Worm (Caenorhabditis elegans) whole organism, midembryonic: ENCODE data around the gene vps-39.

Experiments used
- T22C8.4 ChIP-seq: fragments of 200-800 bp; sonication (Bioruptor generic); IDR thresholded peaks from 2 replicates; pipeline ENCODE4 v1.3.6; 2022; ENCODE audit warnings: missing genetic modification characterization, missing compliant biosample characterization
- cog-1 ChIP-seq: sonication (generic microtip); optimal IDR thresholded peaks from 2 replicates; lab custom pipeline; 2016; ENCODE audit warnings: missing genetic modification characterization, missing compliant biosample characterization
- flt-1 ChIP-seq: fragments of 200-800 bp; sonication (Bioruptor generic); IDR thresholded peaks from 2 replicates; pipeline ENCODE4 v1.3.6; 2022; ENCODE audit warnings: missing genetic modification characterization, missing compliant biosample characterization
- klf-2 ChIP-seq: fragments of 200-800 bp; sonication (Bioruptor generic); conservative IDR thresholded peaks from 2 replicates; pipeline ENCODE4 v1.3.6; 2022; ENCODE audit warnings: missing genetic modification reagents, missing genetic modification characterization, missing compliant biosample characterization
- med-1 ChIP-seq: sonication (generic microtip); optimal IDR thresholded peaks from 2 replicates; lab custom pipeline; 2017; ENCODE audit warnings: missing genetic modification characterization, mild to moderate bottlenecking, missing compliant biosample characterization, antibody characterized with exemption, missing genetic modification reagents; ENCODE audit not compliant: insufficient read depth
- ref-1 ChIP-seq: fragments of 200-800 bp; sonication (Bioruptor generic); conservative IDR thresholded peaks from 2 replicates; pipeline ENCODE4 v1.3.6; 2022; ENCODE audit warnings: missing genetic modification reagents, missing genetic modification characterization, missing compliant biosample characterization
- tab-1 ChIP-seq: fragments of 200-800 bp; sonication (Bioruptor generic); IDR thresholded peaks from 2 replicates; pipeline ENCODE4 v1.3.6; 2022; ENCODE audit warnings: missing genetic modification characterization, missing compliant biosample characterization
- ztf-23 ChIP-seq: fragments of 200-800 bp; sonication (Bioruptor generic); IDR thresholded peaks from 2 replicates; pipeline ENCODE4 v1.3.6; 2022; ENCODE audit warnings: missing genetic modification reagents, missing genetic modification characterization, missing compliant biosample characterization
- ztf-29 ChIP-seq: fragments of 200-800 bp; sonication (Bioruptor generic); IDR thresholded peaks from 2 replicates; pipeline ENCODE4 v1.3.6; 2022; ENCODE audit warnings: missing genetic modification reagents, missing genetic modification characterization, missing compliant biosample characterization

The vps-39 gene

DNA sequence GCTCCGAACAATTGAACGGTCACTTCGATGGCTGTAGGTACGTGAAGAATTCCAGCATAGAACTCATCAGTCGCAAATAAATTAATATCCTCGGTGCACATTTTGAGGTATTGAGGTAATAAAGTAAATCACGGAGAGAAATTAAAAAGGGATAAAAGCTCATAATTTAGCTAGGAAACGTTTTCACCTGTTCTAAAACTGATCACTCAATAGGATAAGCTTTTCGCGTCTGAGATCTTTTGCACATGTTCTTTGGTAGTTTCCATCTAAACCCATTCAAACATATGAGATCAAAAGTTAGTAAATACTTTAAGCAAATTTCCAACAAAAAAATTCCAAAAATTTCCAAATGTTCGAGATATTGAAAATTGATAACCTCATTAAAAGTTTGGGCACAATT, 20.7 kb downstream of the vps-39 start, which contains the start of gene srh-308:
srh-308 (minus strand) TSS at position 101 of the 400 bp plus-strand sequence.
- TF ChIP-seq cog-1 (tag; lab: Kevin White, UChicago) (no peak), flt-1 (GFP tag; lab: Robert Waterston, UW) (no peak), med-1 (GFP tag; lab: Kevin White, UChicago) (no peak), ref-1 (GFP tag; lab: Robert Waterston, UW) (no peak), klf-2 (GFP tag; lab: Robert Waterston, UW) (no peak), tab-1 (GFP tag; lab: Robert Waterston, UW) (no peak), ztf-23 (GFP tag; lab: Robert Waterston, UW) (no peak), T22C8.4 (GFP tag; lab: Robert Waterston, UW) (no peak), ztf-29 (GFP tag; lab: Robert Waterston, UW) (no peak)

DNA sequence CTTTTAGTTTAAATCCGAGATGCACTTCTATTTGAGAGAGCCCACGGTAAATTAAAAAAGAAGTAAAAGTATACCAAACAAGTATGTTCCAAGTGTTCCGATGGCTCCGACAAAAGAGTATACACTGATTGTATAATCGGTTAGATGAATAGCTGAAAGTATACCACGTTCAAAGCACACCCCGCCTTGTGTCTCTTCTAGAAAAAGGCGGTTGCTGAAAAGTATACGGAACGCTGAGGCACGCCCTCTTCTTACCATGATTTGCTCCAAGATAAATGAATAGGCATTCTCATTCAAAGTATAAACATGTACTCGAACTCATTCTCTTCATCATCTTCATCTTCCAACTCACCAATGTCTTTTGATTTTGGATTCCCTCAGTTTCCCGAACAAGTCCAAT, 23.8 kb downstream of the vps-39 start, which contains the start of gene end-3:
end-3 (plus strand) TSS at position 301 of the 400 bp plus-strand sequence.
- TF ChIP-seq ref-1 (GFP tag; lab: Robert Waterston, UW) (no peak), flt-1 (GFP tag; lab: Robert Waterston, UW) (no peak), ztf-29 (GFP tag; lab: Robert Waterston, UW) (no peak), ztf-23 (GFP tag; lab: Robert Waterston, UW) (no peak), T22C8.4 (GFP tag; lab: Robert Waterston, UW) (no peak)

DNA sequence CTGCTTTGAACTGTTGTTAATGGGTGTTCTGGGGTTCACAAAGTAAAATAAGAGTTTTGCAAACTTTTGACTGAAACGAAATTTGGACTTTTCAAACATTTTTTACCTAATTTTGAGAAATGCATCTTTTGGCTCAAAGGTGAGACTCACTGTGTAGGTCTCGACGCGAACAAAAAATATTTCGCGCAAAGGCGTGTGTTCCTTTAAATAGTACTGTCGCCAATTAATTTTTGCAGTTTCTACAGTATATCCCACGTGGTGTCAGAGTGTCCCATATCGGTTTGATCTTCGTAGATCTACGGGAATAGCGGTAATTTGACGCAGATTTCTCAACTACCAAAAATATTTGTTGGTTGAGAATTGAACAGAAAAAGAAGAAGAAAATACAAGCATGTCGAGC, 24.5 kb downstream of the vps-39 start:
- no peak for TF ChIP-seq med-1 (GFP tag; lab: Kevin White, UChicago)
- no peak for TF ChIP-seq ztf-23 (GFP tag; lab: Robert Waterston, UW)
- TF ChIP-seq klf-2 (GFP tag; lab: Robert Waterston, UW), result no peak
- no peak for TF ChIP-seq cog-1 (tag; lab: Kevin White, UChicago)
- TF ChIP-seq T22C8.4 (GFP tag; lab: Robert Waterston, UW), result no peak
- no peak for TF ChIP-seq ref-1 (GFP tag; lab: Robert Waterston, UW)
- TF ChIP-seq ztf-29 (GFP tag; lab: Robert Waterston, UW), result no peak
- TF ChIP-seq tab-1 (GFP tag; lab: Robert Waterston, UW), result no peak
- no peak for TF ChIP-seq flt-1 (GFP tag; lab: Robert Waterston, UW)

DNA sequence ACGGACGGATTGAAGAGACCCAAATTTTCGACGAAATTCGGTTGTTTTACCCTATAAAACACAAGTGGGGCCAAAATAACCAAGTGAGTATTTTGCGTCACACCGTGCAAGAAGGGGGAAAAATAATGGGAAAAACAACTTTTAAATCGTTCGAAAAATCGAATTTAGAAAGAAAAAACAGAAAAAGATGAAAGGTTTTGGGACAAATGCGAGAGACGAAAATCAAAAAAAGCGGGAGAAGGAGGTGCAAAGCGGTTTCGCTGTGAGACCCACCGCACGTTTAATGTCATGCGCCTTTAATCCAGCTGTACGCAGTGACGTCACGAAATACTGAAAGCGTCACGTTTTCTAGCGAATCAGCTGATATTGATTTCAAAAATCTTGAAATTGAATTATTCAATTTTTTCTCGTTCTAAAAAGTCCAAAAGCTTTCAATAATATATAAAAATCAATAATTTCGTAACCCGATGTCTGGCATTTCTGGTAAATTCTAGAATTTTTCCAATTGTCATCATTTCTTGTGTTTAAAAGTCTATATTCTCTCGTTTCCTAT, 26.1 kb downstream of the vps-39 start, which contains the start of the genes ddx-17 and aip-1:
ddx-17 (minus strand) TSS at position 51 of the 553 bp plus-strand sequence.
aip-1 (plus strand) TSS at position 332 of the 553 bp plus-strand sequence.
- TF ChIP-seq ztf-29 (GFP tag; lab: Robert Waterston, UW) (no peak), cog-1 (tag; lab: Kevin White, UChicago) (peak; percentile 20)

DNA sequence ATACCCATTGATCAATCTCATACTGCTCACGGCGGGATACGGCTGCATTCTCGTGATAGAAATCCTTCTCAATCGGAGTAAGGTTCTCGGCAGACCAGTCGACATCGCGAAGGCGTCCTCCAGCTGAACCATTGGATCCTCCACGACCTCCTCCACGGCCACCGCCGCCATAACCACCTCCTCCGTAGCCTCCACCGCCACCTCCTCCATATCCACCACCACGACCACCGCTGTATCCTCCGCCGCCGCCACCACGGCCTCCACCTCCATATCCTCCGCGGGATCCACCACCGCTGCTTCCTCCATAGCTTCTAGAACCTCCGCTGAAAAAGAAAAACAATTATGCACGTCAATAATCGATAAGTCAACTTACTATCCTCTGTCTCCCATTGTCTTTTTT, 26.8 kb downstream of the vps-39 start:
- TF ChIP-seq cog-1 (tag; lab: Kevin White, UChicago) (no peak), T22C8.4 (GFP tag; lab: Robert Waterston, UW) (no peak), tab-1 (GFP tag; lab: Robert Waterston, UW) (no peak), ztf-23 (GFP tag; lab: Robert Waterston, UW) (0 out of 2 replicates have a peak, but pooled peaks have one; percentile 33), flt-1 (GFP tag; lab: Robert Waterston, UW) (0 out of 2 replicates have a peak, but pooled peaks have one; percentile 18), med-1 (GFP tag; lab: Kevin White, UChicago) (no peak), ref-1 (GFP tag; lab: Robert Waterston, UW) (no peak), klf-2 (GFP tag; lab: Robert Waterston, UW) (no peak), ztf-29 (GFP tag; lab: Robert Waterston, UW) (no peak)

DNA sequence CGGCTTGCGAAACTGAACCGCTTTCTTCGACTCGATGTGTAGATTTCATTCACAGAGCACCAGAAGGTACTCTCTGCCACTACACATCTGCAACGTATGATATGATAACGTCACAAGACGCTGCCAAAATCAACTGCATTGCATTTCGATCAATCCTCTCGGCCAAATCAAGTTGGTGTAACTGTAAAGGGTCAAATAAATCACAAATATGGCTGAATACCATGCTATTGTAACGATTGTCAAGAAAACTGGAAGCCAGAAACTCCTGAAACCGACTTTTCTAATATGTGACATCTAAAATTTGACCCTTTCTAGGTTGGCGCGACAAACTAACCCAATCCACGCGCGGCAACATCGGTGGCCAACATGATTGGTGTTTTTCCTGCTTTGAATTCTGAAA, 28.2 kb downstream of the vps-39 start:
- no peak for TF ChIP-seq T22C8.4 (GFP tag; lab: Robert Waterston, UW)
- TF ChIP-seq ztf-23 (GFP tag; lab: Robert Waterston, UW), result no peak
- no peak for TF ChIP-seq cog-1 (tag; lab: Kevin White, UChicago)
- no peak for TF ChIP-seq klf-2 (GFP tag; lab: Robert Waterston, UW)
- TF ChIP-seq ztf-29 (GFP tag; lab: Robert Waterston, UW), result no peak
- no peak for TF ChIP-seq flt-1 (GFP tag; lab: Robert Waterston, UW)
- no peak for TF ChIP-seq med-1 (GFP tag; lab: Kevin White, UChicago)
- TF ChIP-seq tab-1 (GFP tag; lab: Robert Waterston, UW), result no peak
- no peak for TF ChIP-seq ref-1 (GFP tag; lab: Robert Waterston, UW)

DNA sequence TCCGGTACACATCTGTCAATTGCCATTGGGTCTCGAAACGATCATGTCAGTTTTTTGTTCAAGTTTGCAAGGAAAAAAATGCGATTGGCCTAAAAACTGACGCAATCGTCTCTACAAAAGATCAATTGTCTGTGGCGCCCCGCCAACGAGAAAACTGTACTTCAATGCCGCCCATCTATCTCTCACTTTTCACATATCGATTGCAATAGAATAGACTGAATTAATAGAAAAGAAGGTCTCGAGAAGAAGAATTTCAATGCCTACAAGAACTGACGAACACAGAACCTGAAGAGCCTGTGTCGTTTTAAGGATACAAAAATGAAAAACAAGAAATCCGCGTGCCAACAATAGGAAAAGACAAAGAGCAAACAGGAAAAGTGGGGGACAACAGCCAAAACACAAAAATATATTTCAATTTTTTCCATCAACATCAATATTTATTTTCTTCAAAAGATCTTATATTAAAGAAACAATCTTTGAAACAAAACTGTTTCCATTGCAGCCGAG, 29.8 kb downstream of the vps-39 start:
- TF ChIP-seq T22C8.4 (GFP tag; lab: Robert Waterston, UW) (0 out of 2 replicates have a peak, but pooled peaks have one; percentile 10), flt-1 (GFP tag; lab: Robert Waterston, UW) (no peak)

DNA sequence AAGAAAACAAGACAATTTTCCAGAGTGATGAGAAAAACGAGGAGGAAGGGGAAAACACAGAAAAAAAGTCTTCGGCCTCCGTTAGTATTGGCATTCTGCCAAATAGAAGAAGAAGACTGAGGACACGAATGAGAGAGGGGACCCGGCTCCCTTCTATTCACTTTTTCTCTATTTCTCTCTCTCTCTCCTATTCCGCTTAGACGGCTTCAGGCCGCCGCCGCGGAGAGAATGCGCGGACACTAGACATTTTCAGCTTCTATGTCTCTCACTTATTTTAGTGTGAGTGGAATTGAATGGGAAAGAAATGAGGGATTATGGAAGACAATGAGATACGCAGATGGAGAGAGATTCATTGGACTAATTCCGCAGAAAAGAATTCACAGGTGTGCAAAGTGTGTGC, 31.4 kb downstream of the vps-39 start:
- no peak for TF ChIP-seq ztf-23 (GFP tag; lab: Robert Waterston, UW)
- TF ChIP-seq flt-1 (GFP tag; lab: Robert Waterston, UW), result 0 out of 2 replicates have a peak, but pooled peaks have one; percentile 4
- TF ChIP-seq ref-1 (GFP tag; lab: Robert Waterston, UW), result no peak
- TF ChIP-seq cog-1 (tag; lab: Kevin White, UChicago), result no peak
- TF ChIP-seq T22C8.4 (GFP tag; lab: Robert Waterston, UW), result no peak
- no peak for TF ChIP-seq med-1 (GFP tag; lab: Kevin White, UChicago)

DNA sequence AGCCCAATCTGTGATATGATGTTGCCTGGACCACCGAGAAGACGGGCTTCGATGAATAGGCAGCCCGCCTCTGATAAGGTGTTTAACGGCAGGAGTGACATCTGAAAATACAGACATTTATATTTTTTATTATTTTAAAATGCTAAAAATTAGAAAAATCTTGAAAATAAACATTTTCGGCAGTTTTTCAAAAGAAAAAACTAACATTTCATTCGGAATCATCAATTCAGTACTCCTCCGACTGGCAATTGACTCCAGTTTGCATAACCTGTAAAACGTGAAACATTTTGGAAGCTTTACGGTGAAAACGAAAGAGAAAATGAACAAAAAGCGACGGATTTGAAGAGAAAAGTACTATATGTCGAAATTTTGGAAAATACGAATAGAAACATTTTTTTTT, 32.4 kb downstream of the vps-39 start, which contains the start of gene ric-7:
ric-7 (minus strand) TSS at position 101 of the 400 bp plus-strand sequence.
- TF ChIP-seq flt-1 (GFP tag; lab: Robert Waterston, UW) (no peak), ref-1 (GFP tag; lab: Robert Waterston, UW) (no peak), cog-1 (tag; lab: Kevin White, UChicago) (no peak), ztf-29 (GFP tag; lab: Robert Waterston, UW) (no peak), klf-2 (GFP tag; lab: Robert Waterston, UW) (no peak), med-1 (GFP tag; lab: Kevin White, UChicago) (no peak)
